Fruit fly (Drosophila melanogaster): Measurements from ENCODE around the gene Syx5.
A peak's percentile ranks its signal among the peaks of the same experiment; 100 is the strongest.

- TF ChIP-seq CG14711 (tag; optimal IDR thresholded peaks at IDR 0.05) (no peak), Mnt (GFP tag; optimal IDR thresholded peaks at IDR 0.05) (peak; percentile 6), bab1 (GFP tag; optimal IDR thresholded peaks at IDR 0.05) (no peak), Hr96 (GFP tag; optimal IDR thresholded peaks at IDR 0.05) (no peak), CG7101 (tag; optimal IDR thresholded peaks at IDR 0.05) (no peak), toe (GFP tag; optimal IDR thresholded peaks at IDR 0.05) (no peak), cic (GFP tag; optimal IDR thresholded peaks at IDR 0.05) (peak; percentile 31), CG1620 (GFP tag; optimal IDR thresholded peaks at IDR 0.05) (no peak)
Measured at dm6 chr2L:16273439-16273838, 33.7 kb upstream of the Syx5 start.

All from whole organism, adult.